Worm (Caenorhabditis elegans) whole organism, midembryonic: ENCODE data around the gene F15D4.4.

Source experiments
- T22C8.4 ChIP-seq: fragments of 200-800 bp; sonication (Bioruptor generic); IDR thresholded peaks from 2 replicates; pipeline ENCODE4 v1.3.6; 2022; ENCODE audit warnings: missing genetic modification characterization, missing compliant biosample characterization
- cog-1 ChIP-seq: sonication (generic microtip); optimal IDR thresholded peaks from 2 replicates; lab custom pipeline; 2016; ENCODE audit warnings: missing genetic modification characterization, missing compliant biosample characterization
- flt-1 ChIP-seq: fragments of 200-800 bp; sonication (Bioruptor generic); IDR thresholded peaks from 2 replicates; pipeline ENCODE4 v1.3.6; 2022; ENCODE audit warnings: missing genetic modification characterization, missing compliant biosample characterization
- klf-2 ChIP-seq: fragments of 200-800 bp; sonication (Bioruptor generic); conservative IDR thresholded peaks from 2 replicates; pipeline ENCODE4 v1.3.6; 2022; ENCODE audit warnings: missing genetic modification reagents, missing genetic modification characterization, missing compliant biosample characterization
- med-1 ChIP-seq: sonication (generic microtip); optimal IDR thresholded peaks from 2 replicates; lab custom pipeline; 2017; ENCODE audit warnings: missing genetic modification characterization, mild to moderate bottlenecking, missing compliant biosample characterization, antibody characterized with exemption, missing genetic modification reagents; ENCODE audit not compliant: insufficient read depth
- ref-1 ChIP-seq: fragments of 200-800 bp; sonication (Bioruptor generic); conservative IDR thresholded peaks from 2 replicates; pipeline ENCODE4 v1.3.6; 2022; ENCODE audit warnings: missing genetic modification reagents, missing genetic modification characterization, missing compliant biosample characterization
- ztf-23 ChIP-seq: fragments of 200-800 bp; sonication (Bioruptor generic); IDR thresholded peaks from 2 replicates; pipeline ENCODE4 v1.3.6; 2022; ENCODE audit warnings: missing genetic modification reagents, missing genetic modification characterization, missing compliant biosample characterization
- ztf-29 ChIP-seq: fragments of 200-800 bp; sonication (Bioruptor generic); IDR thresholded peaks from 2 replicates; pipeline ENCODE4 v1.3.6; 2022; ENCODE audit warnings: missing genetic modification reagents, missing genetic modification characterization, missing compliant biosample characterization

ce11 chrII:13255291-13255690, 12.4 kb upstream of the F15D4.4 start:
- TF ChIP-seq ztf-23 (GFP tag; lab: Robert Waterston, UW) (no peak), flt-1 (GFP tag; lab: Robert Waterston, UW) (no peak), ref-1 (GFP tag; lab: Robert Waterston, UW) (no peak), klf-2 (no peak), med-1 (no peak), ztf-29 (no peak), cog-1 (no peak), T22C8.4 (GFP tag; lab: Robert Waterston, UW) (no peak)
